Fruit fly (Drosophila melanogaster) S2 (cell line): ENCODE results near the gene Rbcn-3A.

Experiments
- CG8478 ChIP-seq: fragments of >200 bp; optimal IDR thresholded peaks from 2 replicates; lab custom pipeline; 2018
- CTCF ChIP-seq, 2 experiments: fragments of >200 bp; optimal IDR thresholded peaks; 2 replicates each; lab custom pipeline; 2018

- TF ChIP-seq CG8478 (lab: Kevin White, UChicago) (no peak), CTCF (optimal IDR thresholded peaks at IDR 0.05; lab: Kevin White, UChicago) (no peak)
These were observed 10.2 kb upstream of the Rbcn-3A start for dm6 chrX:6265456-6265877.
